Fruit fly (Drosophila melanogaster): ENCODE measurements around the gene CG31637.

Gene CG31637

dm6 chr2L:6490783-6491249 lies 7.6 kb upstream of the CG31637 start, which contains the start of the genes Phf5a and CG31638:
Gene Phf5a (minus strand): TSS chr2L:6490843.
Gene CG31638 (plus strand): TSS chr2L:6491061.
- TF ChIP-seq Dll (optimal IDR thresholded peaks at IDR 0.05) (no peak), psq (optimal IDR thresholded peaks at IDR 0.05) (no peak), pan (optimal IDR thresholded peaks at IDR 0.05) (no peak), CG8478 (optimal IDR thresholded peaks at IDR 0.05) (no peak), EcR (GFP tag; optimal IDR thresholded peaks at IDR 0.05) (no peak), usp (GFP tag; optimal IDR thresholded peaks at IDR 0.05) (no peak)

DNA sequence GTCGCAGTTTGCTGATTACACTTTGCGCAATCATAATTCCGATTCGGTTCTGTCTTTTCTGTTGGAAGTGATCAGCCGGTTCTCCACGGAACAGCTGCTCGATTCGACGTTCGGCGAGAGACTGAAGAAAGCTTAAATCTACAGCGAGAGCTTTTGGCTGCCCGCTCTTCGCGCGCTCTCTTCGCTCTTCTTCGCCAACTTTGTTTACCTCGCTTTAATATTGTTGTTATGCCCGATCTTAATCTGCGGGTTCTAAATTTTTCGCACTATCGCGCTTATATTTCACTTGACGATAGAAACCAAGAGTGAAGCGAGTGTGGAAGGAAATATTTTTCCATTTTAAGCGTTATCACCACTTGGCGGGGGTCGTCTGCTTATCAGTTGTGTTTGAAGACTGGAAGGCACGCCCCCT lies 4.0 kb upstream of the CG31637 start, which contains the start of gene CG9547:
Gene CG9547, minus strand, starts transcription at position 128 of the 412 bp plus-strand sequence.
- TF ChIP-seq usp (GFP tag; optimal IDR thresholded peaks at IDR 0.05) (no peak), pan (optimal IDR thresholded peaks at IDR 0.05) (no peak), CG8478 (optimal IDR thresholded peaks at IDR 0.05) (no peak), Dll (optimal IDR thresholded peaks at IDR 0.05) (no peak)

DNA sequence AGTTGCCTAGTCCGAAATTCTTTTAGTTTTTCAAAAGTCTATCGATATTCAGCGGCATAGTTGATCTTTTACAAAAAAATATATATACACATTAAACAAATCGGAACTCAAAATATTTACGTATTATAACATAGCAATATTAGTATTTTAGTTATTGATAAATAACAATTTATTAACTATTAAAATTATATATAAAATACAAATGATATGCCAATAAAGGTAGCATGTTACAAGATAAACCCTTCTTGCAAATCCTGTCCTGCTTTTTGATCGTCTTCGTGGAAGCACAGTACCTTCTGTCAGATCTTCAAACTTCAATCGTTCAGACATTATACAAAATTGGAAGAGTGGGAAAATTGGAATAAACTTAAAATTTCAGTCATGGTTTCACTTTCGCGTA lies 1.7 kb upstream of the CG31637 start, which contains the start of gene CG9550:
Gene CG9550, plus strand, starts transcription at position 301 of the 400 bp plus-strand sequence.
- TF ChIP-seq CG8478 (optimal IDR thresholded peaks at IDR 0.05) (no peak), Dll (optimal IDR thresholded peaks at IDR 0.05) (no peak), EcR (GFP tag; optimal IDR thresholded peaks at IDR 0.05) (no peak)

- TF ChIP-seq usp (GFP tag; optimal IDR thresholded peaks at IDR 0.05), result no peak
- no peak for TF ChIP-seq CG8478 (optimal IDR thresholded peaks at IDR 0.05)
- no peak for TF ChIP-seq pan (optimal IDR thresholded peaks at IDR 0.05)
- no peak for TF ChIP-seq Dll (optimal IDR thresholded peaks at IDR 0.05)
- no peak for TF ChIP-seq psq (optimal IDR thresholded peaks at IDR 0.05)
- no peak for TF ChIP-seq EcR (GFP tag; optimal IDR thresholded peaks at IDR 0.05)
Measured at dm6 chr2L:6500648-6501325, 2.3 kb downstream of the CG31637 start.

dm6 chr2L:6502887-6503723 lies 4.7 kb downstream of the CG31637 start:
- no peak for TF ChIP-seq psq (optimal IDR thresholded peaks at IDR 0.05)
- no peak for TF ChIP-seq CG8478 (optimal IDR thresholded peaks at IDR 0.05)
- no peak for TF ChIP-seq pan (optimal IDR thresholded peaks at IDR 0.05)
- TF ChIP-seq usp (GFP tag; optimal IDR thresholded peaks at IDR 0.05), result no peak
- no peak for TF ChIP-seq EcR (GFP tag; optimal IDR thresholded peaks at IDR 0.05)
- TF ChIP-seq Dll (optimal IDR thresholded peaks at IDR 0.05), result no peak

dm6 chr2L:6503724-6504037 lies 5.2 kb downstream of the CG31637 start:
- TF ChIP-seq Dll (optimal IDR thresholded peaks at IDR 0.05) (no peak), pan (optimal IDR thresholded peaks at IDR 0.05) (no peak), EcR (GFP tag; optimal IDR thresholded peaks at IDR 0.05) (no peak), CG8478 (optimal IDR thresholded peaks at IDR 0.05) (no peak), psq (optimal IDR thresholded peaks at IDR 0.05) (no peak), usp (GFP tag; optimal IDR thresholded peaks at IDR 0.05) (no peak)

- TF ChIP-seq CG8478 (optimal IDR thresholded peaks at IDR 0.05), result no peak
- no peak for TF ChIP-seq pan (optimal IDR thresholded peaks at IDR 0.05)
- no peak for TF ChIP-seq Dll (optimal IDR thresholded peaks at IDR 0.05)
- TF ChIP-seq EcR (GFP tag; optimal IDR thresholded peaks at IDR 0.05), result no peak
- no peak for TF ChIP-seq usp (GFP tag; optimal IDR thresholded peaks at IDR 0.05)
- no peak for TF ChIP-seq psq (optimal IDR thresholded peaks at IDR 0.05)
Measured at dm6 chr2L:6508666-6509065, 10.2 kb downstream of the CG31637 start.

DNA sequence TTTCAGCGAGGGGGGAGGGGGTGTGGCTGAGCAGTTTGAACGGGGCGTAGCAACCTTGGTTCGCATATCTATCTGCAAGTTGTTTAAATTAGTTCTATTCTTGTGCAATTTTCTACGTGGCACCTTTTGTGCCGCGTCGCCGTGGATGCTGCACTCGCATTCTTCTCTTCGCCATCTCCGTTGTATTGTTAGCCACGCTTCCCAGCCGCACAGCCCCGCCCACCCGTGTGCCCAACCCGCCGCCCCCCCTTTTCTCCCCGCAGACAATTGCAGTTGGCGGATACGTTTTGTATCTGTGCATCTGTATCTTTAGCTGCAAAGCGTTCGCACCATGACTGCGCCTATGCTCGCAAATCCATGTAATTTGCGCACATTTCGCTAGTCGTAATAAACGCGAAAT lies 15.5 kb downstream of the CG31637 start:
- TF ChIP-seq usp (GFP tag; optimal IDR thresholded peaks at IDR 0.05) (no peak), psq (optimal IDR thresholded peaks at IDR 0.05) (no peak), Dll (optimal IDR thresholded peaks at IDR 0.05) (no peak), CG8478 (optimal IDR thresholded peaks at IDR 0.05) (no peak), EcR (GFP tag; optimal IDR thresholded peaks at IDR 0.05) (no peak), pan (optimal IDR thresholded peaks at IDR 0.05) (no peak)

- no peak for TF ChIP-seq usp (GFP tag; optimal IDR thresholded peaks at IDR 0.05)
Measured at dm6 chr2L:6526996-6527395, 28.5 kb downstream of the CG31637 start.

DNA sequence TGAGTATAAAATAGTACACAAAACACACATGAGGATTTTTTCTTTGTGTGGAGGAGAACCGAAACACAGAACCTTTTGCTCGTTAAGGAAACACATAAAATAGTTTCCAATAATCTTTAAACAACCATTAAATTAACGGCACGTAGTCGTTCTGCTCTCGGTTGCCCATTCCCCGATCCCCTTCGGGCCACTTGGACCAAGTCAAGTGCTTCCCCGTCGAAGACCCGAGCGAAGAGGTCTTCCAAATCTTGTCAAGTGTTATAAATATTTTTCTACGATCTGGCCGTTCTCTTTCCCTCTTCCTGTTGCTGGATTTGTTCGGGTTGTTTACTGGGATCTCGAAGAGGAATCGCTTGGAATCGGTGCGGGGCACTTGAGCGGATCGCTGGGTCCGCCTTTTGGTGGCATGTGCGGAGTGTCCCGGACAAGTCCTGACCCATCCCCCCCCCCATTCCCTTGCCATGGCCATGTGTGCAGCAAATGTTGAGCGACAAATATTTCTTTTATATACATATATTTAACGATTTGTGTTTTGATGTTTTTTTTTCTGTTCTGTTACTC lies 32.6 kb downstream of the CG31637 start:
- TF ChIP-seq EcR (GFP tag; optimal IDR thresholded peaks at IDR 0.05) (no peak), CG8478 (optimal IDR thresholded peaks at IDR 0.05) (no peak), pan (optimal IDR thresholded peaks at IDR 0.05) (no peak), Dll (optimal IDR thresholded peaks at IDR 0.05) (no peak), usp (GFP tag; optimal IDR thresholded peaks at IDR 0.05) (no peak), psq (optimal IDR thresholded peaks at IDR 0.05) (no peak)

dm6 chr2L:6531985-6532699 lies 33.7 kb downstream of the CG31637 start:
- TF ChIP-seq Dll (optimal IDR thresholded peaks at IDR 0.05), result no peak
- no peak for TF ChIP-seq psq (optimal IDR thresholded peaks at IDR 0.05)
- TF ChIP-seq EcR (GFP tag; optimal IDR thresholded peaks at IDR 0.05), result no peak
- TF ChIP-seq usp (GFP tag; optimal IDR thresholded peaks at IDR 0.05), result no peak
- no peak for TF ChIP-seq CG8478 (optimal IDR thresholded peaks at IDR 0.05)
- no peak for TF ChIP-seq pan (optimal IDR thresholded peaks at IDR 0.05)

Data from whole organism.